Worm (Caenorhabditis elegans) whole organism, young adult: Measurements from ENCODE around the gene srz-75.

Experiments used
- B0261.1 ChIP-seq: sonication (generic microtip); optimal IDR thresholded peaks from 2 replicates; lab custom pipeline; 2016; ENCODE audit warnings: mild to moderate bottlenecking, missing genetic modification characterization, moderate library complexity, missing compliant biosample characterization
- C06A6.2 ChIP-seq: fragments of 200-800 bp; sonication (Bioruptor generic); conservative IDR thresholded peaks from 2 replicates; pipeline ENCODE4 v1.3.6; 2022; ENCODE audit warnings: missing genetic modification characterization, missing compliant biosample characterization
- C17E4.6 ChIP-seq: fragments of 200-800 bp; sonication (Bioruptor generic); IDR thresholded peaks from 2 replicates; pipeline ENCODE4 v1.3.6; 2022; ENCODE audit warnings: missing genetic modification reagents, missing genetic modification characterization, missing compliant biosample characterization
- D2030.7 ChIP-seq: fragments of 200-800 bp; sonication (Bioruptor generic); IDR thresholded peaks from 2 replicates; pipeline ENCODE4 v1.3.6; 2022; ENCODE audit warnings: missing genetic modification reagents, missing genetic modification characterization, missing compliant biosample characterization
- F55B11.4 ChIP-seq: sonication (generic microtip); optimal IDR thresholded peaks from 2 replicates; lab custom pipeline; 2016; ENCODE audit warnings: missing compliant biosample characterization, missing genetic modification characterization, borderline replicate concordance; ENCODE audit not compliant: insufficient read depth
- Y79H2A.3 ChIP-seq: fragments of 200-800 bp; sonication (Bioruptor generic); conservative IDR thresholded peaks from 2 replicates; pipeline ENCODE4 v1.3.6; 2022; ENCODE audit warnings: missing genetic modification reagents, missing genetic modification characterization, missing compliant biosample characterization
- akir-1 ChIP-seq: fragments of 200-800 bp; sonication (Bioruptor generic); optimal IDR thresholded peaks from 2 replicates; lab custom pipeline; 2018; ENCODE audit warnings: mild to moderate bottlenecking, missing genetic modification characterization, moderate library complexity, missing compliant biosample characterization
- attf-6 ChIP-seq: fragments of 200-800 bp; sonication (Bioruptor generic); IDR thresholded peaks from 2 replicates; pipeline ENCODE4 v1.3.6; 2022; ENCODE audit warnings: missing genetic modification reagents, missing genetic modification characterization, missing compliant biosample characterization
- bed-1 ChIP-seq: fragments of 200-800 bp; sonication (Bioruptor generic); IDR thresholded peaks from 2 replicates; pipeline ENCODE4 v1.3.6; 2022; ENCODE audit warnings: missing genetic modification reagents, missing genetic modification characterization, missing compliant biosample characterization
- cebp-2 ChIP-seq: fragments of 200-800 bp; sonication (Bioruptor generic); IDR thresholded peaks from 2 replicates; pipeline ENCODE4 v1.3.6; 2022; ENCODE audit warnings: missing genetic modification characterization, missing compliant biosample characterization
- ceh-27 ChIP-seq: fragments of 200-800 bp; sonication (Bioruptor generic); optimal IDR thresholded peaks from 2 replicates; lab custom pipeline; 2018; ENCODE audit warnings: mild to moderate bottlenecking, missing genetic modification characterization, moderate library complexity, missing compliant biosample characterization
- ceh-40 ChIP-seq: fragments of 200-800 bp; sonication (Bioruptor generic); IDR thresholded peaks from 2 replicates; pipeline ENCODE4 v1.3.6; 2022; ENCODE audit warnings: missing genetic modification characterization, missing compliant biosample characterization
- ceh-79 ChIP-seq: sonication (generic microtip); optimal IDR thresholded peaks from 2 replicates; lab custom pipeline; 2017; ENCODE audit warnings: mild to moderate bottlenecking, missing genetic modification characterization, missing compliant biosample characterization
- ceh-91 ChIP-seq: fragments of 200-800 bp; sonication (Bioruptor generic); IDR thresholded peaks from 2 replicates; pipeline ENCODE4 v1.3.6; 2022; ENCODE audit warnings: missing genetic modification reagents, missing genetic modification characterization, missing compliant biosample characterization
- die-1 ChIP-seq: sonication (generic microtip); optimal IDR thresholded peaks from 2 replicates; lab custom pipeline; 2016; ENCODE audit warnings: missing genotype, mild to moderate bottlenecking, missing genetic modification characterization, missing compliant biosample characterization
- dox-1 ChIP-seq: fragments of 200-800 bp; sonication (Bioruptor generic); IDR thresholded peaks from 2 replicates; pipeline ENCODE4 v1.3.6; 2022; ENCODE audit warnings: missing genetic modification reagents, missing genetic modification characterization, missing compliant biosample characterization
- egrh-3 ChIP-seq: fragments of 200-800 bp; sonication (Bioruptor generic); IDR thresholded peaks from 2 replicates; pipeline ENCODE4 v1.3.6; 2022; ENCODE audit warnings: missing genetic modification reagents, missing genetic modification characterization, missing compliant biosample characterization
- hrde-1 ChIP-seq: sonication (generic microtip); optimal IDR thresholded peaks from 2 replicates; lab custom pipeline; 2016; ENCODE audit warnings: missing genetic modification characterization, mild to moderate bottlenecking, missing compliant biosample characterization, moderate library complexity, missing genotype, missing genetic modification reagents, borderline replicate concordance
- lag-1 ChIP-seq: fragments of 200-800 bp; sonication (Bioruptor generic); IDR thresholded peaks from 2 replicates; pipeline ENCODE4 v1.3.6; 2022; ENCODE audit warnings: missing genetic modification reagents, missing genetic modification characterization, missing compliant biosample characterization
- lin-40 ChIP-seq: sonication (generic microtip); optimal IDR thresholded peaks from 2 replicates; lab custom pipeline; 2016; ENCODE audit warnings: missing genetic modification characterization, mild to moderate bottlenecking, missing compliant biosample characterization, missing genotype, missing genetic modification reagents
- mcd-1 ChIP-seq: fragments of 200-800 bp; sonication (Bioruptor generic); IDR thresholded peaks from 2 replicates; pipeline ENCODE4 v1.3.6; 2022; ENCODE audit warnings: missing genetic modification reagents, missing genetic modification characterization, missing compliant biosample characterization
- nfyb-1 ChIP-seq: fragments of 200-800 bp; sonication (Bioruptor generic); IDR thresholded peaks from 2 replicates; pipeline ENCODE4 v1.3.6; 2022; ENCODE audit warnings: missing genetic modification reagents, missing genetic modification characterization, missing compliant biosample characterization
- nhr-27 ChIP-seq: fragments of 200-800 bp; sonication (Bioruptor generic); optimal IDR thresholded peaks from 2 replicates; lab custom pipeline; 2018; ENCODE audit warnings: mild to moderate bottlenecking, missing genetic modification characterization, moderate library complexity, missing compliant biosample characterization
- rec-8 ChIP-seq, 2 experiments: sonication (generic microtip); optimal IDR thresholded peaks; 2 replicates each; lab custom pipeline; 2016; ENCODE audit warnings: mild to moderate bottlenecking in 2 of 2, missing genetic modification characterization in 2 of 2, missing genetic modification reagents in 2 of 2, missing genotype in 2 of 2, missing biosample characterization in 1 of 2, missing compliant biosample characterization in 1 of 2, moderate library complexity in 1 of 2
- rpc-1 ChIP-seq, 2 experiments: fragments of 150-350 bp in 1 of 2; sonication (generic microtip) in 1 of 2; optimal IDR thresholded peaks; 2 replicates each; lab custom pipeline; 2014 to 2018; ENCODE audit warnings: missing biosample characterization in 1 of 2, missing genetic modification characterization in 1 of 2, missing genetic modification reagents in 1 of 2, missing genotype in 1 of 2
- sdz-38 ChIP-seq: sonication (generic microtip); optimal IDR thresholded peaks from 2 replicates; lab custom pipeline; 2016; ENCODE audit warnings: missing genotype, missing genetic modification characterization, missing compliant biosample characterization
- snpc-1.1 ChIP-seq: sonication (generic microtip); optimal IDR thresholded peaks from 2 replicates; lab custom pipeline; 2017; ENCODE audit warnings: missing genetic modification characterization, mild to moderate bottlenecking, missing compliant biosample characterization, antibody characterized with exemption, moderate library complexity, missing genotype, missing genetic modification reagents; ENCODE audit not compliant: insufficient read depth
- snpc-1.3 ChIP-seq: sonication (generic microtip); optimal IDR thresholded peaks from 2 replicates; lab custom pipeline; 2017; ENCODE audit warnings: missing genetic modification characterization, mild to moderate bottlenecking, missing compliant biosample characterization, antibody characterized with exemption, moderate library complexity, missing genotype, missing genetic modification reagents; ENCODE audit not compliant: insufficient read depth
- unc-130 ChIP-seq: sonication (generic microtip); optimal IDR thresholded peaks from 2 replicates; lab custom pipeline; 2016; ENCODE audit warnings: missing genetic modification reagents, missing genetic modification characterization, missing compliant biosample characterization
- zim-3 ChIP-seq: sonication (generic microtip); optimal IDR thresholded peaks from 2 replicates; lab custom pipeline; 2017; ENCODE audit warnings: mild to moderate bottlenecking, missing genetic modification characterization, moderate library complexity, missing compliant biosample characterization
- ztf-18 ChIP-seq: sonication (generic microtip); optimal IDR thresholded peaks from 2 replicates; lab custom pipeline; 2016; ENCODE audit warnings: missing genotype, mild to moderate bottlenecking, missing genetic modification characterization, missing compliant biosample characterization
- ztf-26 ChIP-seq: sonication (generic microtip); optimal IDR thresholded peaks from 2 replicates; lab custom pipeline; 2017; ENCODE audit warnings: missing genetic modification characterization, missing compliant biosample characterization
- ztf-28 ChIP-seq: fragments of 200-800 bp; sonication (Bioruptor generic); IDR thresholded peaks from 2 replicates; pipeline ENCODE4 v1.3.6; 2022; ENCODE audit warnings: missing genetic modification reagents, missing genetic modification characterization, missing compliant biosample characterization

srz-75 gene

DNA sequence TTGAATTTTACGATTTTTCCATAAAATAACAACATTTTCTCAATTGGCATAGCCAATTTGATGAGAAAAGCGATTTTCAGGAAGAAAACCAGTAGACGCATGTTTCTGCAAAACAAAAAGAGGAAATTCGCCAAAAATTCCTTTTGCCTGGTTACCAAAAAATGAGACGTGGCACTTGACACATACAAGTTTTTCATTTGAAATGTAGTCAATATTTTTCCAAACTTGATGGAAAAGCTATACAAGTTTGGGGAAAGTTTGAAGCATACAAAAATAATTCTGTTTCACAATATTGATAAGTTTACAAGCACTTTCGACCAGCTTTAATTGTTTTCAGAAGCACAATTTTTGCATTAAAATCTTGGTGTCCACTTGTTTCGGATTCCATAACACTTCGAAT lies 10.0 kb downstream of the srz-75 start, which contains the start of gene clec-191:
TSS of gene clec-191 (minus strand) at position 101 of the 400 bp plus-strand sequence.
- no peak for TF ChIP-seq cebp-2 (GFP tag; lab: Robert Waterston, UW)
- no peak for TF ChIP-seq hrde-1 (tag; lab: Kevin White, UChicago)
- TF ChIP-seq lag-1 (GFP tag; lab: Robert Waterston, UW) = no peak
- TF ChIP-seq akir-1 (GFP tag; lab: Kevin White, UChicago) = no peak
- no peak for TF ChIP-seq attf-6
- no peak for TF ChIP-seq C06A6.2 (GFP tag; lab: Robert Waterston, UW)
- TF ChIP-seq F55B11.4 (tag; lab: Kevin White, UChicago) = no peak
- no peak for TF ChIP-seq unc-130 (GFP tag; lab: Kevin White, UChicago)
- no peak for TF ChIP-seq ceh-40 (GFP tag; lab: Robert Waterston, UW)
- TF ChIP-seq ceh-27 = no peak
- TF ChIP-seq snpc-1.3 (tag; lab: Kevin White, UChicago) = no peak
- no peak for TF ChIP-seq dox-1
- no peak for TF ChIP-seq ceh-79 (tag; lab: Kevin White, UChicago)
- TF ChIP-seq ceh-91 (GFP tag; lab: Robert Waterston, UW) = no peak
- TF ChIP-seq, all 124 proteins: peak for 0

DNA sequence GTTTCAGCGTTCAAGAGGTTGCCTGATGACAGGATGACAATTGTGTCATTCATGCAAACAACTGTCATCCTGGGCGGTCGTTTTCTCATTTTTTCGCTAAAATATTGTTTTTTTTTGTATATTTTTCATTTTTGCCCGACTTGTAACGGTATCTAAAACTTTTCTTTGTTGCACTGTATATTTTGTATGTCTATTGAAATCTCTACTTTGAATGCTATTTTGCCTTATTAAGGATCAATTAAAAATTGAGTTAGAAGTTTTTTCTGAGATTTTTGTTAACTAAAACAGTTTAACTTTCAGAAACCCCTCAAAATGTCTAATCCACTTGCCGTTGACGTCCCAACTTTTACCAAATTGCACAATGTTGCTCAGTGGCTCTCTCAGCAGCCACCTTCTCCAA lies 12.7 kb downstream of the srz-75 start, which contains the start of gene ccch-2:
TSS of gene ccch-2 (plus strand) at position 301 of the 400 bp plus-strand sequence.
- no peak for TF ChIP-seq nhr-27 (tag; lab: Kevin White, UChicago)
- TF ChIP-seq C17E4.6 (GFP tag; lab: Robert Waterston, UW) = no peak
- TF ChIP-seq egrh-3 = no peak
- TF ChIP-seq ztf-18 = no peak
- TF ChIP-seq Y79H2A.3 (GFP tag; lab: Robert Waterston, UW) = no peak
- no peak for TF ChIP-seq sdz-38 (tag; lab: Kevin White, UChicago)
- no peak for TF ChIP-seq nfyb-1 (GFP tag; lab: Robert Waterston, UW)
- TF ChIP-seq rec-8 (tag; optimal IDR thresholded peaks at IDR 0.05; lab: Kevin White, UChicago) = no peak

DNA sequence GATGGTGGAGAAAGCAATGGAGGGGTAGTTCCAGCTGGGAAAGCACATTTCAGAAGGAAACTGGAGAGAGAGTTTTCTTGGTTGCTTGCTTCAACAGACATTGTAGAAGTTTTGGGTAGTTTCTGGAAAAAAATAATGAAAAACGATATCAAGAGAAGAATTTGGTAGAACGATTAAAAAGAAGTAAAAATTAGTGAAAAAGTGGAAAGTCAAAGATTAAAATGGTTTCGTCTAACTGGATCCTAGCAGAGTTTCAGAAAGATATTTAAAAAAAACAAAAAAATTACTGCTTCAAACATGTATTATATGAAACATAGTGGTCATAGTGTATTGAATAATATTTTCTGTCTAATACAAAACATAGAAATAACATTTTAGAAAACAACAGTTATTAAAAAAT lies 13.4 kb downstream of the srz-75 start, which contains the start of gene F38C2.7:
TSS of gene F38C2.7 (minus strand) at position 101 of the 400 bp plus-strand sequence.
- TF ChIP-seq zim-3 (tag; lab: Kevin White, UChicago) = no peak
- no peak for TF ChIP-seq ceh-79 (tag; lab: Kevin White, UChicago)
- no peak for TF ChIP-seq ztf-26
- TF ChIP-seq snpc-1.1 (tag; lab: Kevin White, UChicago) = no peak
- TF ChIP-seq rpc-1 (optimal IDR thresholded peaks at IDR 0.05; lab: Kevin White, UChicago) = no peak
- no peak for TF ChIP-seq rpc-1 (tag; optimal IDR thresholded peaks at IDR 0.05; lab: Kevin White, UChicago)
- no peak for TF ChIP-seq mcd-1 (GFP tag; lab: Robert Waterston, UW)
- no peak for TF ChIP-seq D2030.7 (GFP tag; lab: Robert Waterston, UW)
- no peak for TF ChIP-seq lin-40 (tag; lab: Kevin White, UChicago)
- no peak for TF ChIP-seq B0261.1 (tag; lab: Kevin White, UChicago)
- no peak for TF ChIP-seq hrde-1 (tag; lab: Kevin White, UChicago)
- TF ChIP-seq die-1 (tag; lab: Kevin White, UChicago) = no peak
- no peak for TF ChIP-seq ztf-28 (GFP tag; lab: Robert Waterston, UW)
- no peak for TF ChIP-seq cebp-2 (GFP tag; lab: Robert Waterston, UW)
- TF ChIP-seq bed-1 (GFP tag; lab: Robert Waterston, UW) = no peak
- no peak for TF ChIP-seq nfyb-1 (GFP tag; lab: Robert Waterston, UW)
